Fruit fly (Drosophila melanogaster) Kc167 (cell line): ENCODE results near the gene CG17597.

Experiments used
- Myc ChIP-seq: fragments of >200 bp; optimal IDR thresholded peaks from 2 replicates; lab custom pipeline; 2017; ENCODE audit warnings: missing external identifiers
- Sin3A ChIP-seq: fragments of >200 bp; optimal IDR thresholded peaks from 2 replicates; lab custom pipeline; 2018; ENCODE audit warnings: missing external identifiers
- h ChIP-seq: fragments of >200 bp; optimal IDR thresholded peaks from 3 replicates; lab custom pipeline; 2018; ENCODE audit warnings: missing external identifiers
- insv ChIP-seq: fragments of >200 bp; optimal IDR thresholded peaks from 3 replicates; lab custom pipeline; 2018; ENCODE audit warnings: missing external identifiers
- psq ChIP-seq: fragments of >200 bp; optimal IDR thresholded peaks from 2 replicates; lab custom pipeline; 2017; ENCODE audit warnings: missing external identifiers
- ttk ChIP-seq: sonication (Bioruptor generic); optimal IDR thresholded peaks from 2 replicates; lab custom pipeline; 2017; ENCODE audit warnings: missing external identifiers

Gene CG17597

DNA sequence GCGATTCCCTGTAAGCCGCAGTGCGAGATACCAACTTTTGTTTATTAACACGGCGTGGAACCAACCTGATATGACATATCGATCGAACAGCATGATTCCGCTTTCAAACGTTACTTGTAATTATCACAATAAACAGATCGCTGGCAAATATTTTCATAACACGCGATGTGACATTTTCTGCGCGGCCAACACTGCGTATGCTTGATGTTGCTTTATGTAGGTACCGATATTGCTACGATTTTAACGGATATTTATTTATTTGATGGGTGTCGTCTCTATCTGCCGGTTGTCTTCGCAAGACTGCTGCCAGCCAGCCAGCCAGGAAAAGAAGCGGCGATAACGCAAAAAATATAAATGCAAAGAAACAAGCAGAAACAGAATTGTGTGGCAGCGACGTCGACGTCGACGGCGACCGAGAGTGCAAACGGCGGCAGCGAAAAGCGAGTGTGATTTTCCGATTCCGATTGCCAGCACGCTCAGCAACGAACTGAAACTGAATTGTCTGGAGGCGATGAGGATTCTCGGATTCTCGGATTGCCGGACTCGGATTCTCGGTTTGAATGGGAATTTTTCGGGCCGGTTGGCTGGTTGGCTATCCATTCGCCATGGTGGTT, 48.6 kb downstream of the CG17597 start:
- TF ChIP-seq h (lab: Kevin White, UChicago): no peak
- no peak for TF ChIP-seq Sin3A (lab: Kevin White, UChicago)
- TF ChIP-seq Myc: no peak
- no peak for TF ChIP-seq psq (lab: Kevin White, UChicago)
- TF ChIP-seq ttk (lab: Kevin White, UChicago): no peak
- no peak for TF ChIP-seq insv (lab: Kevin White, UChicago)

DNA sequence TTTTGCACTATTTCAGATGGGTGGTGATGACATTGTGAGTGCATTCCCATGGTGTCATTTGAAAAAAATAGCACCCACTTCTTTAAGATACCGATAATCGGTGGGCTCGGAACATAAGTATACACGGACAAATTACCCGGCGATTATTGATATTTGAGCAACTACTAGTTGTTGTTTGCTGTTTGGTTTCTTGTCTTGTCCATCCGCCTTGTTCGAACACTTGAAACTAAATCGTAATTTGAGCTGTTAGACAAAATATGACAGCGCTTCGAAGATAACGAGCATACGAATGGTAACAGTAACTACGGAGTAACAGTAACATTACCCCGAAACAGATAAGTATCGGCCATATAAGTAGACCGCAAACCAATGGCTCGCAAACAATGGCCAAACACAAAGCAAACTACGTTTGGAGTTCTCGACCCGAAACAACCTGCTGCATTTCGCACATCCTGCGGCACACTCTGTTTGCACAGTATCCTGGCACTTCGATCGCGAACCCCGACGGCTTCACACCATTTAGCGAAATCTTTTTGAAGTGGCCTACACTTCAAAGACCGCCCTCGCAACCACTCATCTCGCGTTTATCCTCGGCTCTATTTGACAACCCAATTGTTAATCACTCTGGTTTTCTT, 49.9 kb downstream of the CG17597 start:
- TF ChIP-seq Sin3A (lab: Kevin White, UChicago) (no peak), ttk (lab: Kevin White, UChicago) (no peak), Myc (no peak), insv (lab: Kevin White, UChicago) (no peak), psq (lab: Kevin White, UChicago) (no peak), h (lab: Kevin White, UChicago) (no peak)
